Fruit fly (Drosophila melanogaster): ENCODE data around the gene Tap42.

The Tap42 gene

DNA sequence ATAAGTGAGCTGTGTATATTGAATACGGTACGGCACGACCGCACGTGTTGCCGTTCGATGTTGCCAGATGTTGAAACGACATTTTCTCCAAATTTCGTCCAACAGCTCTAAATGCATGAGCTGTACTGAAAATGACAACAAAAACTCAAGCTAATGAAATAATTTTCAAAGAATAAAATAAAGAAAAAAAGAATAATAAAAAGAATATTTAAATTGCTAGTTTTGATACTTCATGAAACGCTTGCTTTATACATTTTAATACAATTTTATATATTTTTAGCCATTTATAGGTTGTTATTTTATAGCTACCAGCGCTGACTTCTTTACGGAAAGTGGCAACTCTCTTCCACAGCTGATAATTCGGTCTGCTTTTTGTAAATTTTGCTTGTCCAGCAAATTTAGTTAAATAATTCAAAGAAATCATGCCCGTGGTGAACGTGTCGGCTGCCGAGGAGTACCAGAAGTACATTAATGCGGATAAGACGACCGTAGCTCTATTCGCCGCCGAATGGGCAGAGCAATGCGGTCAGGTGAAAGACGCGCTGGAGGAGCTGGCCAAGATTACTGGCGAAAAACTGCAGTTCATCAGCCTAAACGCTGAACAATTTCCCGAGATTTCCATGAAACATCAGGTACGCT, 1.2 kb upstream of the Tap42 start, which contains the start of the genes Nnp-1 and Grx3 (continued):
- TF ChIP-seq CG4360 (GFP tag; IDR thresholded peaks at IDR 0.05) (peak; percentile 46; the same call in 1 of the 2 replicates), CG17912 (GFP tag; optimal IDR thresholded peaks at IDR 0.05) (no peak), hb (GFP tag; IDR thresholded peaks at IDR 0.05; ENCODE audit: partially characterized antibody) (no peak), CG12659 (GFP tag; optimal IDR thresholded peaks at IDR 0.05) (peak; percentile 79), CG11398 (GFP tag; optimal IDR thresholded peaks at IDR 0.05) (no peak), eyg (GFP tag; optimal IDR thresholded peaks at IDR 0.05) (no peak), h (optimal IDR thresholded peaks at IDR 0.05) (no peak), Hr39 (optimal IDR thresholded peaks at IDR 0.05) (no peak), Xrp1 (GFP tag; IDR thresholded peaks at IDR 0.05) (peak; percentile 58), CG6689 (GFP tag; IDR thresholded peaks at IDR 0.05) (peak; percentile 49), C15 (GFP tag; IDR thresholded peaks at IDR 0.05) (no peak), CG7839 (tag; optimal IDR thresholded peaks at IDR 0.05) (no peak), CG7963 (GFP tag; IDR thresholded peaks at IDR 0.05; ENCODE audit: partially characterized antibody) (no peak), Fer1 (GFP tag; optimal IDR thresholded peaks at IDR 0.05) (no peak), CG10321 (GFP tag; IDR thresholded peaks at IDR 0.05) (no peak), twi (tag; optimal IDR thresholded peaks at IDR 0.05) (peak; percentile 59), CG18011 (GFP tag; optimal IDR thresholded peaks at IDR 0.05) (peak; percentile 5), CG11695 (GFP tag; IDR thresholded peaks at IDR 0.05) (no peak), CG3726 (GFP tag; IDR thresholded peaks at IDR 0.05) (no peak), peb (GFP tag; IDR thresholded peaks at IDR 0.05) (no peak), fd96Cb (tag; optimal IDR thresholded peaks at IDR 0.05) (peak; percentile 15), abd-A (tag; optimal IDR thresholded peaks at IDR 0.05) (no peak), Awh (GFP tag; IDR thresholded peaks at IDR 0.05) (no peak), Atf-2 (GFP tag; optimal IDR thresholded peaks at IDR 0.05) (no peak), CG13424 (tag; optimal IDR thresholded peaks at IDR 0.05) (peak; percentile 80), vfl (GFP tag; optimal IDR thresholded peaks at IDR 0.05) (no peak)

DNA sequence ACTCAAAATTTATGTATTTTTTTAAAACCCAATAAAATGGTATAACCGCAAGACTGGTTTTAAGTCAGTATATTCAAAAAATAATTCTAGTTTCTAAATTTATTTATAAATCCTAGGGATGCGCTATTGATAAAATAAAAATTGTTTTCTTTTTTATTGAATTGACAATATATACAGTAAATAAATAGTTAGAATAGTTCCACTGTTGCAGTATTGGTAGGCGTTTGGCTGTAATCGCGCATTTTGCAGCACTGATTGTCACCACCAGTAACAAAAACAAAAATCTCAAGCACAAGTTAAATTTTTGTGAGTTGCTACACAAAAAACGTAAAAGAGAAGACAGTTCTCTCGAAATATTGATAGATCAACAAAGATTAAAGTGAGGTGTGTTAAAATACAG, 1.5 kb downstream of the Tap42 start, which contains the start of gene CG31855:
CG31855 (plus strand) TSS at position 265 of the 400 bp plus-strand sequence.
- peak; percentile 94 for TF ChIP-seq NFAT (GFP tag; IDR thresholded peaks at IDR 0.05)
- peak; percentile 88 for TF ChIP-seq tin (GFP tag; optimal IDR thresholded peaks at IDR 0.05)
- no peak for TF ChIP-seq CG12769 (tag; optimal IDR thresholded peaks at IDR 0.05)
- TF ChIP-seq shn (GFP tag; optimal IDR thresholded peaks at IDR 0.05): peak; percentile 50
- peak; percentile 35 for TF ChIP-seq CG5180 (GFP tag; optimal IDR thresholded peaks at IDR 0.05)
- peak; percentile 95 for TF ChIP-seq Med (GFP tag)
- TF ChIP-seq zf30C (GFP tag; optimal IDR thresholded peaks at IDR 0.05): no peak
- TF ChIP-seq nmo (GFP tag; optimal IDR thresholded peaks at IDR 0.05): peak; percentile 62
- TF ChIP-seq CG15601 (tag; optimal IDR thresholded peaks at IDR 0.05): peak; percentile 73
- TF ChIP-seq CG8290 (GFP tag; optimal IDR thresholded peaks at IDR 0.05): peak; percentile 72
- TF ChIP-seq CG8290 (tag; optimal IDR thresholded peaks at IDR 0.05): no peak
- peak; percentile 78 for TF ChIP-seq H2.0 (GFP tag; IDR thresholded peaks at IDR 0.05)
- TF ChIP-seq sqz (GFP tag; optimal IDR thresholded peaks at IDR 0.05): peak; percentile 58
- peak; percentile 68 for TF ChIP-seq cwo (GFP tag; optimal IDR thresholded peaks at IDR 0.05)
- peak; percentile 85 for TF ChIP-seq Hmr (GFP tag; optimal IDR thresholded peaks at IDR 0.05)
- no peak for TF ChIP-seq Hr78 (GFP tag; optimal IDR thresholded peaks at IDR 0.05)
- TF ChIP-seq luna (GFP tag; optimal IDR thresholded peaks at IDR 0.05): peak; percentile 16
- TF ChIP-seq CG1647 (GFP tag; optimal IDR thresholded peaks at IDR 0.05): peak; percentile 81
- peak; percentile 56 for TF ChIP-seq CG4404 (GFP tag; IDR thresholded peaks at IDR 0.05)
- TF ChIP-seq phol (tag; optimal IDR thresholded peaks at IDR 0.05): peak; percentile 70
- TF ChIP-seq da (GFP tag; optimal IDR thresholded peaks at IDR 0.05): peak; percentile 17
- TF ChIP-seq CG2199 (GFP tag; IDR thresholded peaks at IDR 0.05): no peak
- TF ChIP-seq pnt (GFP tag; optimal IDR thresholded peaks at IDR 0.05): peak; percentile 47
- peak; percentile 50; the same call in 1 of the 2 replicates for TF ChIP-seq CG13287 (GFP tag; IDR thresholded peaks at IDR 0.05; ENCODE audit: partially characterized antibody)
- TF ChIP-seq kah (GFP tag; optimal IDR thresholded peaks at IDR 0.05): peak; percentile 67
- no peak for TF ChIP-seq bbx (GFP tag; IDR thresholded peaks at IDR 0.05; ENCODE audit: partially characterized antibody)
